Fruit fly (Drosophila melanogaster): ENCODE data around the gene Npc2e.

dm6 chr3R:10059952-10060351 is 6.8 kb downstream of the Npc2e start, which contains the start of gene Npc2c:
- TF ChIP-seq vvl (GFP tag; IDR thresholded peaks at IDR 0.05) (no peak), zfh1 (GFP tag; IDR thresholded peaks at IDR 0.05) (no peak), MBD-R2 (GFP tag; IDR thresholded peaks at IDR 0.05) (no peak), CG17612 (GFP tag; IDR thresholded peaks at IDR 0.05) (no peak)
